Fruit fly (Drosophila melanogaster) whole organism, embryonic: Measurements from ENCODE around the gene Sap130.

ENCODE experiments used
- CG10462 ChIP-seq: fragments of 200-800 bp; sonication (Bioruptor generic); optimal IDR thresholded peaks from 2 replicates; lab custom pipeline; 2016; ENCODE audit warnings: missing biosample characterization, missing genetic modification characterization
- CG11456 ChIP-seq: fragments of 200-800 bp; sonication (Bioruptor generic); IDR thresholded peaks from 3 replicates; pipeline ENCODE4 v1.3.6; 2022; ENCODE audit warnings: missing biosample characterization, missing genetic modification characterization
- CG11696 ChIP-seq: fragments of 200-800 bp; sonication (Bioruptor generic); IDR thresholded peaks from 2 replicates; pipeline ENCODE4 v1.3.6; 2022; ENCODE audit warnings: missing biosample characterization, missing genetic modification characterization
- CG12155 ChIP-seq: fragments of 200-800 bp; sonication (Bioruptor generic); optimal IDR thresholded peaks from 3 replicates; lab custom pipeline; 2016; ENCODE audit warnings: missing biosample characterization, missing genetic modification characterization
- CG12942 ChIP-seq: fragments of 200-800 bp; sonication (Bioruptor generic); optimal IDR thresholded peaks from 3 replicates; lab custom pipeline; 2016; ENCODE audit warnings: missing biosample characterization, missing genetic modification characterization
- CG13123 ChIP-seq: fragments of 200-800 bp; sonication (Bioruptor generic); optimal IDR thresholded peaks from 2 replicates; lab custom pipeline; 2016; ENCODE audit warnings: missing biosample characterization, missing genetic modification characterization
- CG14050 ChIP-seq: fragments of 200-800 bp; sonication (Bioruptor generic); IDR thresholded peaks from 3 replicates; pipeline ENCODE4 v1.3.6; 2022; ENCODE audit warnings: missing biosample characterization, missing genetic modification characterization
- CG14667 ChIP-seq: fragments of 200-800 bp; sonication (Bioruptor generic); IDR thresholded peaks from 2 replicates; pipeline ENCODE4 v1.3.6; 2022; ENCODE audit warnings: missing biosample characterization, missing genetic modification characterization
- CG15011 ChIP-seq: fragments of 200-800 bp; sonication (Bioruptor generic); optimal IDR thresholded peaks from 3 replicates; lab custom pipeline; 2018; ENCODE audit warnings: missing biosample characterization, mild to moderate bottlenecking, missing genetic modification characterization
- CG15514 ChIP-seq: fragments of 200-800 bp; sonication (Bioruptor generic); optimal IDR thresholded peaks from 3 replicates; lab custom pipeline; 2017; ENCODE audit warnings: missing biosample characterization, missing genetic modification characterization, mild to moderate bottlenecking, moderate library complexity, missing genetic modification reagents
- CG18011 ChIP-seq: fragments of 200-800 bp; sonication (Bioruptor generic); optimal IDR thresholded peaks from 2 replicates; lab custom pipeline; 2017; ENCODE audit warnings: missing biosample characterization, missing genetic modification characterization, mild to moderate bottlenecking, moderate library complexity, missing genotype
- CG31388 ChIP-seq: fragments of 200-800 bp; sonication (Bioruptor generic); optimal IDR thresholded peaks from 2 replicates; lab custom pipeline; 2016; ENCODE audit warnings: missing biosample characterization, missing genetic modification characterization
- CG32532 ChIP-seq: fragments of 200-800 bp; sonication (Bioruptor generic); IDR thresholded peaks from 2 replicates; pipeline ENCODE4 v1.3.6; 2022; ENCODE audit warnings: missing biosample characterization, missing genetic modification characterization
- CG3281 ChIP-seq: fragments of 200-800 bp; sonication (Bioruptor generic); optimal IDR thresholded peaks from 3 replicates; lab custom pipeline; 2017; ENCODE audit warnings: missing biosample characterization, mild to moderate bottlenecking, missing genetic modification characterization
- CG4360 ChIP-seq: fragments of 200-800 bp; sonication (Bioruptor generic); IDR thresholded peaks from 2 replicates; pipeline ENCODE4 v1.3.6; 2022; ENCODE audit warnings: missing biosample characterization, missing genetic modification characterization
- CG4730 ChIP-seq: fragments of 200-800 bp; sonication (Bioruptor generic); IDR thresholded peaks from 2 replicates; pipeline ENCODE4 v1.3.6; 2022; ENCODE audit warnings: missing biosample characterization, missing genetic modification characterization
- CG6689 ChIP-seq: fragments of 200-800 bp; sonication (Bioruptor generic); IDR thresholded peaks from 2 replicates; pipeline ENCODE4 v1.3.6; 2022; ENCODE audit warnings: missing biosample characterization, missing genetic modification characterization
- CG6765 ChIP-seq: fragments of 200-800 bp; sonication (Bioruptor generic); optimal IDR thresholded peaks from 3 replicates; lab custom pipeline; 2017; ENCODE audit warnings: missing biosample characterization, mild to moderate bottlenecking, missing genetic modification characterization
- CG6791 ChIP-seq: fragments of 200-800 bp; sonication (Bioruptor generic); IDR thresholded peaks from 3 replicates; pipeline ENCODE4 v1.3.6; 2022; ENCODE audit warnings: missing biosample characterization, missing genetic modification characterization; ENCODE audit not compliant: partially characterized antibody
- CG8290 ChIP-seq, 3 experiments: fragments of 200-800 bp; sonication (Bioruptor generic); optimal IDR thresholded peaks; 2 replicates each; lab custom pipeline; 2016 to 2019; ENCODE audit warnings: missing biosample characterization in 3 of 3, missing genetic modification characterization in 3 of 3, mild to moderate bottlenecking in 2 of 3, moderate library complexity in 1 of 3
- CG9727 ChIP-seq: fragments of 200-800 bp; sonication (Bioruptor generic); optimal IDR thresholded peaks from 3 replicates; lab custom pipeline; 2017; ENCODE audit warnings: missing biosample characterization, mild to moderate bottlenecking, missing genetic modification characterization
- E2f1 ChIP-seq: fragments of 200-800 bp; sonication (Bioruptor generic); IDR thresholded peaks from 2 replicates; pipeline ENCODE4 v1.3.6; 2022; ENCODE audit warnings: missing biosample characterization, missing genetic modification characterization
- Fer1 ChIP-seq: fragments of 200-800 bp; sonication (Bioruptor generic); optimal IDR thresholded peaks from 2 replicates; lab custom pipeline; 2017; ENCODE audit warnings: missing biosample characterization, mild to moderate bottlenecking, missing genetic modification characterization
- HLH3B ChIP-seq: fragments of 200-800 bp; sonication (Bioruptor generic); IDR thresholded peaks from 2 replicates; pipeline ENCODE4 v1.3.6; 2022; ENCODE audit warnings: missing biosample characterization, missing genetic modification characterization
- HLHmδ ChIP-seq: fragments of 200-800 bp; sonication (Bioruptor generic); optimal IDR thresholded peaks from 2 replicates; lab custom pipeline; 2018; ENCODE audit warnings: missing biosample characterization, mild to moderate bottlenecking, missing genetic modification characterization, moderate library complexity
- Hr3 ChIP-seq: fragments of 200-800 bp; sonication (Bioruptor generic); optimal IDR thresholded peaks from 3 replicates; lab custom pipeline; 2016; ENCODE audit warnings: missing biosample characterization, missing genetic modification characterization
- Hr39 ChIP-seq: fragments of >200 bp; optimal IDR thresholded peaks from 2 replicates; lab custom pipeline; 2017
- Jarid2 ChIP-seq: fragments of 200-800 bp; sonication (Bioruptor generic); optimal IDR thresholded peaks from 3 replicates; lab custom pipeline; 2017; ENCODE audit warnings: mild to moderate bottlenecking, missing biosample characterization, missing genetic modification reagents, missing genetic modification characterization
- Kr ChIP-seq: fragments of 200-800 bp; sonication (Bioruptor generic); optimal IDR thresholded peaks from 2 replicates; lab custom pipeline; 2017; ENCODE audit warnings: missing biosample characterization, mild to moderate bottlenecking, missing genetic modification characterization
- Nf-YA ChIP-seq: fragments of 200-800 bp; sonication (Bioruptor generic); IDR thresholded peaks from 2 replicates; pipeline ENCODE4 v1.3.6; 2022; ENCODE audit warnings: missing biosample characterization, missing genetic modification characterization
- Oaz ChIP-seq: fragments of 200-800 bp; sonication (Bioruptor generic); IDR thresholded peaks from 2 replicates; pipeline ENCODE4 v1.3.6; 2022; ENCODE audit warnings: missing biosample characterization, missing genetic modification characterization
- Optix ChIP-seq: fragments of 200-800 bp; sonication (Bioruptor generic); IDR thresholded peaks from 3 replicates; pipeline ENCODE4 v1.3.6; 2022; ENCODE audit warnings: missing biosample characterization, missing genetic modification characterization
- Ptx1 ChIP-seq: fragments of 200-800 bp; sonication (Bioruptor generic); IDR thresholded peaks from 2 replicates; pipeline ENCODE4 v1.3.6; 2022; ENCODE audit warnings: missing biosample characterization, missing genetic modification characterization
- Rfx ChIP-seq: fragments of 200-800 bp; sonication (Bioruptor generic); IDR thresholded peaks from 2 replicates; pipeline ENCODE4 v1.3.6; 2022; ENCODE audit warnings: missing biosample characterization, missing genetic modification characterization
- bab2 ChIP-seq: fragments of 200-800 bp; sonication (Bioruptor generic); optimal IDR thresholded peaks from 2 replicates; lab custom pipeline; 2016; ENCODE audit warnings: missing biosample characterization, missing genetic modification characterization
- bsh ChIP-seq, 2 experiments: fragments of 200-800 bp; sonication (Bioruptor generic); optimal IDR thresholded peaks; 2 replicates each; lab custom pipeline; 2017 to 2018; ENCODE audit warnings: mild to moderate bottlenecking in 2 of 2, missing biosample characterization in 2 of 2, missing genetic modification characterization in 2 of 2, moderate library complexity in 1 of 2
- caup ChIP-seq: fragments of 200-800 bp; sonication (Bioruptor generic); optimal IDR thresholded peaks from 3 replicates; lab custom pipeline; 2017; ENCODE audit warnings: missing biosample characterization, mild to moderate bottlenecking, missing genetic modification characterization, moderate library complexity; ENCODE audit not compliant: severe bottlenecking
- cg ChIP-seq: fragments of 200-800 bp; sonication (Bioruptor generic); optimal IDR thresholded peaks from 3 replicates; lab custom pipeline; 2019; ENCODE audit warnings: missing biosample characterization, mild to moderate bottlenecking, missing genetic modification characterization, moderate library complexity
- en ChIP-seq: fragments of 200-800 bp; sonication (Bioruptor generic); optimal IDR thresholded peaks from 2 replicates; lab custom pipeline; 2016; ENCODE audit warnings: missing biosample characterization, missing genetic modification characterization
- esg ChIP-seq: fragments of 200-800 bp; sonication (Bioruptor generic); conservative IDR thresholded peaks from 2 replicates; pipeline ENCODE4 v1.3.6; 2022; ENCODE audit warnings: missing biosample characterization, missing genetic modification characterization
- gce ChIP-seq: fragments of 200-800 bp; sonication (Bioruptor generic); IDR thresholded peaks from 3 replicates; pipeline ENCODE4 v1.3.6; 2022; ENCODE audit warnings: missing biosample characterization, missing genetic modification characterization
- gfzf ChIP-seq: fragments of 200-800 bp; sonication (Bioruptor generic); optimal IDR thresholded peaks from 2 replicates; lab custom pipeline; 2016; ENCODE audit warnings: missing biosample characterization, mild to moderate bottlenecking, missing genetic modification characterization, moderate library complexity
- jigr1 ChIP-seq: fragments of 200-800 bp; sonication (Bioruptor generic); IDR thresholded peaks from 3 replicates; pipeline ENCODE4 v1.3.6; 2022; ENCODE audit warnings: missing biosample characterization, missing genetic modification characterization
- nerfin-2 ChIP-seq: fragments of 200-800 bp; sonication (Bioruptor generic); IDR thresholded peaks from 2 replicates; pipeline ENCODE4 v1.3.6; 2022; ENCODE audit warnings: missing biosample characterization, missing genetic modification characterization; ENCODE audit not compliant: partially characterized antibody
- pum ChIP-seq: fragments of 200-800 bp; sonication (Bioruptor generic); optimal IDR thresholded peaks from 2 replicates; lab custom pipeline; 2016; ENCODE audit warnings: missing biosample characterization, missing genetic modification characterization
- run ChIP-seq: fragments of 200-800 bp; sonication (Bioruptor generic); optimal IDR thresholded peaks from 3 replicates; lab custom pipeline; 2018; ENCODE audit warnings: missing biosample characterization, mild to moderate bottlenecking, missing genetic modification characterization
- sd ChIP-seq: fragments of 200-800 bp; sonication (Bioruptor generic); optimal IDR thresholded peaks from 3 replicates; lab custom pipeline; 2018; ENCODE audit warnings: missing biosample characterization, mild to moderate bottlenecking, missing genetic modification characterization, moderate library complexity
- so ChIP-seq: fragments of 200-800 bp; sonication (Bioruptor generic); IDR thresholded peaks from 3 replicates; pipeline ENCODE4 v1.3.6; 2022; ENCODE audit warnings: missing biosample characterization, missing genetic modification characterization
- ssp ChIP-seq: fragments of 200-800 bp; sonication (Bioruptor generic); IDR thresholded peaks from 2 replicates; pipeline ENCODE4 v1.3.6; 2022; ENCODE audit warnings: missing biosample characterization, missing genetic modification characterization
- stc ChIP-seq: fragments of 200-800 bp; sonication (Bioruptor generic); IDR thresholded peaks from 2 replicates; pipeline ENCODE4 v1.3.6; 2022; ENCODE audit warnings: missing biosample characterization, missing genetic modification characterization
- wek ChIP-seq: fragments of 200-800 bp; sonication (Bioruptor generic); optimal IDR thresholded peaks from 3 replicates; lab custom pipeline; 2018; ENCODE audit warnings: missing biosample characterization, mild to moderate bottlenecking, missing genetic modification characterization, moderate library complexity

Gene Sap130

dm6 chr3L:12813907-12814306, 8.2 kb downstream of the Sap130 start, which contains the start of the genes Sf3a2 and CG42588 (continued):
- TF ChIP-seq gce = no peak
- peak in 1 of 2 experiments; percentile 64 for TF ChIP-seq bsh (GFP tag; optimal IDR thresholded peaks at IDR 0.05; lab: Kevin White, UChicago)
- peak; percentile 85 for TF ChIP-seq Ptx1 (GFP tag; lab: Robert Waterston, UW)
- TF ChIP-seq CG8290 (GFP tag; optimal IDR thresholded peaks at IDR 0.05; lab: Kevin White, UChicago) = peak; percentile 63
- no peak for TF ChIP-seq CG8290 (tag; optimal IDR thresholded peaks at IDR 0.05; lab: Kevin White, UChicago)
- peak; percentile 63 for TF ChIP-seq E2f1 (GFP tag; lab: Robert Waterston, UW)
- TF ChIP-seq CG6791 (GFP tag; lab: Robert Waterston, UW) = no peak; the same call in 1 of the 3 replicates
- TF ChIP-seq run = no peak
- TF ChIP-seq CG6689 = peak; percentile 60; the same call in 1 of the 2 replicates
- TF ChIP-seq stc (GFP tag; lab: Robert Waterston, UW) = 0 out of 2 replicates have a peak, but pooled peaks have one; percentile 12
- TF ChIP-seq Rfx (GFP tag; lab: Robert Waterston, UW) = peak; percentile 77; the same call in 1 of the 2 replicates
- TF ChIP-seq CG10462 = no peak
- no peak for TF ChIP-seq Oaz
- TF ChIP-seq CG18011 (GFP tag; lab: Kevin White, UChicago) = peak; percentile 28
- peak; percentile 62 for TF ChIP-seq CG4360 (GFP tag; lab: Robert Waterston, UW)
- 0 out of 3 replicates have a peak, but pooled peaks have one; percentile 42 for TF ChIP-seq Optix
- no peak for TF ChIP-seq Hr39
- no peak for TF ChIP-seq CG3281 (GFP tag; lab: Kevin White, UChicago)
- TF ChIP-seq CG11696 (GFP tag; lab: Robert Waterston, UW) = no peak
- no peak for TF ChIP-seq sd (tag; lab: Kevin White, UChicago)
- TF ChIP-seq CG14667 (GFP tag; lab: Robert Waterston, UW) = no peak; the same call in 1 of the 2 replicates
- peak; percentile 25 for TF ChIP-seq CG13123 (GFP tag; lab: Kevin White, UChicago)
- peak; percentile 61 for TF ChIP-seq CG15514 (GFP tag; lab: Kevin White, UChicago)
- no peak for TF ChIP-seq so (GFP tag; lab: Robert Waterston, UW)
- TF ChIP-seq gfzf (GFP tag; lab: Kevin White, UChicago) = peak; percentile 62
- no peak for TF ChIP-seq wek (GFP tag; lab: Kevin White, UChicago)
- peak; percentile 89 for TF ChIP-seq CG11456 (GFP tag; lab: Robert Waterston, UW)
- peak; percentile 23 for TF ChIP-seq Fer1 (GFP tag; lab: Kevin White, UChicago)
- no peak for TF ChIP-seq CG6765
- TF ChIP-seq CG14050 (GFP tag; lab: Robert Waterston, UW) = no peak; the same call in 2 of the 3 replicates
- peak; percentile 67 for TF ChIP-seq Hr3 (GFP tag; lab: Kevin White, UChicago)
- no peak for TF ChIP-seq nerfin-2 (GFP tag; lab: Robert Waterston, UW)
- TF ChIP-seq bab2 (GFP tag; lab: Kevin White, UChicago) = peak; percentile 49
- TF ChIP-seq cg (GFP tag; lab: Kevin White, UChicago) = no peak
- TF ChIP-seq caup = no peak
- TF ChIP-seq HLHmδ (GFP tag; lab: Kevin White, UChicago) = no peak
- TF ChIP-seq Jarid2 (GFP tag; lab: Kevin White, UChicago) = no peak
- TF ChIP-seq esg (GFP tag; lab: Robert Waterston, UW) = peak; percentile 31
- TF ChIP-seq ssp (GFP tag; lab: Robert Waterston, UW) = no peak; the same call in 1 of the 2 replicates
- TF ChIP-seq jigr1 (GFP tag; lab: Robert Waterston, UW) = peak; percentile 55; the same call in 1 of the 3 replicates
- peak; percentile 58 for TF ChIP-seq CG9727
- TF ChIP-seq HLH3B (GFP tag; lab: Robert Waterston, UW) = peak; percentile 60; the same call in 1 of the 2 replicates
- peak; percentile 87 for TF ChIP-seq CG32532 (GFP tag; lab: Robert Waterston, UW)
- no peak for TF ChIP-seq Nf-YA (GFP tag; lab: Robert Waterston, UW)
- no peak for TF ChIP-seq CG4730 (GFP tag; lab: Robert Waterston, UW)
- no peak for TF ChIP-seq CG15011 (GFP tag; lab: Kevin White, UChicago)
- no peak for TF ChIP-seq en (GFP tag; lab: Kevin White, UChicago)
- peak; percentile 57 for TF ChIP-seq CG12942
- no peak for TF ChIP-seq Kr (GFP tag; lab: Kevin White, UChicago)
- peak; percentile 2 for TF ChIP-seq pum (GFP tag; lab: Kevin White, UChicago)
- TF ChIP-seq CG12155 (GFP tag; lab: Kevin White, UChicago) = peak; percentile 68
- TF ChIP-seq CG31388 (GFP tag; lab: Kevin White, UChicago) = peak; percentile 26
